Fruit fly (Drosophila melanogaster) Kc167 (cell line): ENCODE measurements around the gene gammaTub23C.

Source experiments
- Myc ChIP-seq: fragments of >200 bp; optimal IDR thresholded peaks from 2 replicates; lab custom pipeline; 2017; ENCODE audit warnings: missing external identifiers
- Sin3A ChIP-seq: fragments of >200 bp; optimal IDR thresholded peaks from 2 replicates; lab custom pipeline; 2018; ENCODE audit warnings: missing external identifiers
- h ChIP-seq: fragments of >200 bp; optimal IDR thresholded peaks from 3 replicates; lab custom pipeline; 2018; ENCODE audit warnings: missing external identifiers
- insv ChIP-seq: fragments of >200 bp; optimal IDR thresholded peaks from 3 replicates; lab custom pipeline; 2018; ENCODE audit warnings: missing external identifiers
- psq ChIP-seq: fragments of >200 bp; optimal IDR thresholded peaks from 2 replicates; lab custom pipeline; 2017; ENCODE audit warnings: missing external identifiers
- ttk ChIP-seq: sonication (Bioruptor generic); optimal IDR thresholded peaks from 2 replicates; lab custom pipeline; 2017; ENCODE audit warnings: missing external identifiers

DNA sequence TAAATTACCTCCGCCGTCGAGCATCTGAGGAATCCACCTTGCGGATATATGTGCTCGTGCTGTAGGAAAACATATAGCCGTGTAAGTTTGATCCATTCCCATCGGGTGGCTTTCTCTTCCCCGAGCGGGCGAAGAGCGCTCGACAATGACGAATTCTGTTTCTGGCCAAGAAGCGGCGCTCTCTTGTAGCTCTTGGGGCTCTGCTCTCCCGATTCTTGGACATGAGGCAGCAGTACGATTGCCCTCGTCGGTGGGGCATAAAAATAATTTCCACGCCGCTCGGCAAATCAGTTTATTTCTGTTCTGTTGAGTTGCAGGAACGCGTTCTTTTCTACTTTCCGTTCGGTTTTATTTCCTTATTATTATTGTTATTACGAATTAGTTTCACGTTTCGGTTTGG, 13.8 kb upstream of the gammaTub23C start:
- TF ChIP-seq h (lab: Kevin White, UChicago) (no peak), ttk (lab: Kevin White, UChicago) (no peak), insv (lab: Kevin White, UChicago) (no peak), psq (lab: Kevin White, UChicago) (no peak), Sin3A (no peak), Myc (lab: Kevin White, UChicago) (no peak)
